Fruit fly (Drosophila melanogaster) whole organism, prepupa: ENCODE measurements around the gene CG32192.

Source experiments
- CG15336 ChIP-seq: fragments of 200-800 bp; sonication (Bioruptor generic); IDR thresholded peaks from 2 replicates; pipeline ENCODE4 v1.3.6; 2022; ENCODE audit warnings: missing biosample characterization, missing genetic modification characterization
- CG16779 ChIP-seq: fragments of 200-800 bp; sonication (Bioruptor generic); optimal IDR thresholded peaks from 3 replicates; lab custom pipeline; 2017; ENCODE audit warnings: missing biosample characterization, mild to moderate bottlenecking, missing genetic modification characterization
- cyc ChIP-seq: fragments of 200-800 bp; sonication (Bioruptor generic); optimal IDR thresholded peaks from 3 replicates; lab custom pipeline; 2016; ENCODE audit warnings: missing biosample characterization, missing genetic modification characterization
- salr ChIP-seq, 2 experiments: fragments of 200-800 bp; sonication (Bioruptor generic); optimal IDR thresholded peaks; 3 replicates each; lab custom pipeline; 2016 to 2018; ENCODE audit warnings: missing biosample characterization in 2 of 2, missing genetic modification characterization in 2 of 2, mild to moderate bottlenecking in 1 of 2

- no peak for TF ChIP-seq CG16779
- no peak for TF ChIP-seq CG15336 (GFP tag; lab: Robert Waterston, UW)
- TF ChIP-seq salr (GFP tag; optimal IDR thresholded peaks at IDR 0.05; lab: Kevin White, UChicago), result no peak
- no peak for TF ChIP-seq cyc
These were observed 44.6 kb upstream of the CG32192 start for dm6 chr3L:17995203-17996143.
